Worm (Caenorhabditis elegans) whole organism, young adult: ENCODE data around the gene nsph-4.3.

ENCODE experiments used
- B0035.1 ChIP-seq: sonication (generic microtip); optimal IDR thresholded peaks from 2 replicates; lab custom pipeline; 2016; ENCODE audit warnings: missing genetic modification characterization, mild to moderate bottlenecking, missing compliant biosample characterization, missing genotype, missing genetic modification reagents
- F22D6.2 ChIP-seq: sonication (generic microtip); optimal IDR thresholded peaks from 2 replicates; lab custom pipeline; 2016; ENCODE audit warnings: mild to moderate bottlenecking, missing genetic modification characterization, missing compliant biosample characterization
- F23B12.7 ChIP-seq: sonication (generic microtip); optimal IDR thresholded peaks from 2 replicates; lab custom pipeline; 2017; ENCODE audit warnings: missing genetic modification characterization, mild to moderate bottlenecking, missing compliant biosample characterization, antibody characterized with exemption, moderate library complexity; ENCODE audit not compliant: insufficient read depth
- F33H1.4 ChIP-seq: fragments of 200-800 bp; sonication (Bioruptor generic); IDR thresholded peaks from 2 replicates; pipeline ENCODE4 v1.3.6; 2022; ENCODE audit warnings: missing genetic modification reagents, missing genetic modification characterization, missing compliant biosample characterization
- F39B2.1 ChIP-seq: fragments of 200-800 bp; sonication (Bioruptor generic); IDR thresholded peaks from 2 replicates; pipeline ENCODE4 v1.3.6; 2022; ENCODE audit warnings: missing genetic modification reagents, missing genetic modification characterization, missing compliant biosample characterization
- F57C9.4 ChIP-seq: sonication (generic microtip); optimal IDR thresholded peaks from 2 replicates; lab custom pipeline; 2017; ENCODE audit warnings: mild to moderate bottlenecking, missing genetic modification characterization, missing compliant biosample characterization
- K11D2.4 ChIP-seq: fragments of 200-800 bp; sonication (Bioruptor generic); IDR thresholded peaks from 2 replicates; pipeline ENCODE4 v1.3.6; 2022; ENCODE audit warnings: missing genetic modification reagents, missing genetic modification characterization, missing compliant biosample characterization
- Y95B8A.8 ChIP-seq: fragments of 200-800 bp; sonication (Bioruptor generic); IDR thresholded peaks from 2 replicates; pipeline ENCODE4 v1.3.6; 2022; ENCODE audit warnings: missing genetic modification reagents, missing genetic modification characterization, missing compliant biosample characterization
- athp-1 ChIP-seq: sonication (generic microtip); optimal IDR thresholded peaks from 2 replicates; lab custom pipeline; 2017; ENCODE audit warnings: mild to moderate bottlenecking, missing genetic modification characterization, missing compliant biosample characterization
- bed-1 ChIP-seq: fragments of 200-800 bp; sonication (Bioruptor generic); IDR thresholded peaks from 2 replicates; pipeline ENCODE4 v1.3.6; 2022; ENCODE audit warnings: missing genetic modification reagents, missing genetic modification characterization, missing compliant biosample characterization
- ccch-3 ChIP-seq: fragments of 200-800 bp; sonication (Bioruptor generic); optimal IDR thresholded peaks from 2 replicates; lab custom pipeline; 2018; ENCODE audit warnings: mild to moderate bottlenecking, missing genetic modification characterization, missing compliant biosample characterization
- cebp-1 ChIP-seq, 2 experiments: fragments of 200-800 bp in 1 of 2; sonication (Bioruptor generic) in 1 of 2; sonication (generic microtip) in 1 of 2; IDR thresholded peaks in 1 of 2; optimal IDR thresholded peaks in 1 of 2; 2 replicates each; pipeline versions ENCODE4 v1.3.6 to Lab custom; 2017 to 2022; ENCODE audit warnings: missing compliant biosample characterization in 2 of 2, missing genetic modification characterization in 2 of 2, mild to moderate bottlenecking in 1 of 2, missing genetic modification reagents in 1 of 2, moderate library complexity in 1 of 2
- ceh-40 ChIP-seq: fragments of 200-800 bp; sonication (Bioruptor generic); IDR thresholded peaks from 2 replicates; pipeline ENCODE4 v1.3.6; 2022; ENCODE audit warnings: missing genetic modification characterization, missing compliant biosample characterization
- die-1 ChIP-seq: sonication (generic microtip); optimal IDR thresholded peaks from 2 replicates; lab custom pipeline; 2016; ENCODE audit warnings: missing genotype, mild to moderate bottlenecking, missing genetic modification characterization, missing compliant biosample characterization
- dpl-1 ChIP-seq: fragments of 150-350 bp; optimal IDR thresholded peaks from 2 replicates; lab custom pipeline; 2014; ENCODE audit warnings: missing biosample characterization, missing genetic modification reagents, missing genetic modification characterization
- efl-1 ChIP-seq: fragments of 150-350 bp; optimal IDR thresholded peaks from 2 replicates; lab custom pipeline; 2014; ENCODE audit warnings: missing biosample characterization, missing genetic modification reagents, missing genetic modification characterization
- ets-4 ChIP-seq: fragments of 200-800 bp; sonication (Bioruptor generic); optimal IDR thresholded peaks from 2 replicates; lab custom pipeline; 2018; ENCODE audit warnings: mild to moderate bottlenecking, missing genetic modification characterization, missing compliant biosample characterization
- him-1 ChIP-seq: sonication (generic microtip); optimal IDR thresholded peaks from 2 replicates; lab custom pipeline; 2016; ENCODE audit warnings: missing genotype, missing genetic modification reagents, missing genetic modification characterization, missing compliant biosample characterization
- hlh-12 ChIP-seq: sonication (generic microtip); optimal IDR thresholded peaks from 2 replicates; lab custom pipeline; 2016; ENCODE audit warnings: missing genetic modification characterization, missing compliant biosample characterization
- hlh-26 ChIP-seq: fragments of 200-800 bp; sonication (Bioruptor generic); conservative IDR thresholded peaks from 2 replicates; pipeline ENCODE4 v1.3.6; 2022; ENCODE audit warnings: missing genetic modification reagents, missing genetic modification characterization, missing compliant biosample characterization
- lag-1 ChIP-seq: fragments of 200-800 bp; sonication (Bioruptor generic); IDR thresholded peaks from 2 replicates; pipeline ENCODE4 v1.3.6; 2022; ENCODE audit warnings: missing genetic modification reagents, missing genetic modification characterization, missing compliant biosample characterization
- let-526 ChIP-seq: fragments of 200-800 bp; sonication (Bioruptor generic); IDR thresholded peaks from 2 replicates; pipeline ENCODE4 v1.3.6; 2022; ENCODE audit warnings: missing genetic modification reagents, missing genetic modification characterization, missing compliant biosample characterization
- let-607 ChIP-seq, 2 experiments: fragments of 200-800 bp in 1 of 2; sonication (Bioruptor generic) in 1 of 2; sonication (generic microtip) in 1 of 2; optimal IDR thresholded peaks; 2 replicates each; lab custom pipeline; 2016 to 2018; ENCODE audit warnings: mild to moderate bottlenecking in 2 of 2, missing compliant biosample characterization in 2 of 2, missing genetic modification characterization in 2 of 2, moderate library complexity in 2 of 2, missing genotype in 1 of 2
- lin-35 ChIP-seq, 3 experiments: fragments of 150-350 bp in 2 of 3; sonication (generic microtip) in 1 of 3; optimal IDR thresholded peaks; 2 replicates each; lab custom pipeline; 2014 to 2018; ENCODE audit warnings: missing biosample characterization in 3 of 3, missing genetic modification characterization in 3 of 3, missing genetic modification reagents in 3 of 3
- lin-40 ChIP-seq: sonication (generic microtip); optimal IDR thresholded peaks from 2 replicates; lab custom pipeline; 2016; ENCODE audit warnings: missing genetic modification characterization, mild to moderate bottlenecking, missing compliant biosample characterization, missing genotype, missing genetic modification reagents
- madf-10 ChIP-seq: sonication (generic microtip); optimal IDR thresholded peaks from 2 replicates; lab custom pipeline; 2016; ENCODE audit warnings: mild to moderate bottlenecking, missing genetic modification characterization, missing compliant biosample characterization
- madf-3 ChIP-seq: fragments of 200-800 bp; sonication (Bioruptor generic); IDR thresholded peaks from 2 replicates; pipeline ENCODE4 v1.3.6; 2022; ENCODE audit warnings: missing genetic modification reagents, missing genetic modification characterization, missing compliant biosample characterization
- madf-8 ChIP-seq: fragments of 200-800 bp; sonication (Bioruptor generic); conservative IDR thresholded peaks from 2 replicates; pipeline ENCODE4 v1.3.6; 2022; ENCODE audit warnings: missing genetic modification reagents, missing genetic modification characterization, missing compliant biosample characterization
- mes-4 ChIP-seq: sonication (generic microtip); optimal IDR thresholded peaks from 2 replicates; lab custom pipeline; 2016; ENCODE audit warnings: missing genotype, missing genetic modification characterization, missing compliant biosample characterization
- nfya-1 ChIP-seq: sonication (generic microtip); optimal IDR thresholded peaks from 2 replicates; lab custom pipeline; 2017; ENCODE audit warnings: antibody characterized with exemption, missing compliant biosample characterization, missing genetic modification characterization, borderline replicate concordance; ENCODE audit not compliant: insufficient read depth
- nfya-2 ChIP-seq: fragments of 200-800 bp; sonication (Bioruptor generic); IDR thresholded peaks from 2 replicates; pipeline ENCODE4 v1.3.6; 2022; ENCODE audit warnings: missing genetic modification reagents, missing genetic modification characterization, missing compliant biosample characterization
- nfyb-1 ChIP-seq: fragments of 200-800 bp; sonication (Bioruptor generic); IDR thresholded peaks from 2 replicates; pipeline ENCODE4 v1.3.6; 2022; ENCODE audit warnings: missing genetic modification reagents, missing genetic modification characterization, missing compliant biosample characterization
- nhr-27 ChIP-seq: fragments of 200-800 bp; sonication (Bioruptor generic); optimal IDR thresholded peaks from 2 replicates; lab custom pipeline; 2018; ENCODE audit warnings: mild to moderate bottlenecking, missing genetic modification characterization, moderate library complexity, missing compliant biosample characterization
- nhr-80 ChIP-seq: sonication (generic microtip); optimal IDR thresholded peaks from 2 replicates; lab custom pipeline; 2016; ENCODE audit warnings: missing genetic modification characterization, missing compliant biosample characterization
- nhr-90 ChIP-seq: sonication (generic microtip); optimal IDR thresholded peaks from 2 replicates; lab custom pipeline; 2016; ENCODE audit warnings: missing genotype, mild to moderate bottlenecking, missing genetic modification characterization, missing compliant biosample characterization
- rpc-1 ChIP-seq, 2 experiments: fragments of 150-350 bp in 1 of 2; sonication (generic microtip) in 1 of 2; optimal IDR thresholded peaks; 2 replicates each; lab custom pipeline; 2014 to 2018; ENCODE audit warnings: missing biosample characterization in 1 of 2, missing genetic modification characterization in 1 of 2, missing genetic modification reagents in 1 of 2, missing genotype in 1 of 2
- sea-2 ChIP-seq: fragments of 200-800 bp; sonication (Bioruptor generic); IDR thresholded peaks from 2 replicates; pipeline ENCODE4 v1.3.6; 2022; ENCODE audit warnings: missing genetic modification characterization, missing compliant biosample characterization
- sptf-2 ChIP-seq: fragments of 200-800 bp; sonication (Bioruptor generic); optimal IDR thresholded peaks from 2 replicates; lab custom pipeline; 2018; ENCODE audit warnings: mild to moderate bottlenecking, missing genetic modification characterization, missing compliant biosample characterization
- tbp1 ChIP-seq: fragments of 200-800 bp; sonication (Bioruptor generic); optimal IDR thresholded peaks from 2 replicates; lab custom pipeline; 2018; ENCODE audit warnings: mild to moderate bottlenecking, missing genetic modification characterization, missing compliant biosample characterization
- unc-62 ChIP-seq: fragments of 150-350 bp; optimal IDR thresholded peaks from 2 replicates; lab custom pipeline; 2014; ENCODE audit warnings: missing biosample characterization, missing genetic modification reagents, missing genetic modification characterization
- zfh-2 ChIP-seq: fragments of 200-800 bp; sonication (Bioruptor generic); conservative IDR thresholded peaks from 2 replicates; pipeline ENCODE4 v1.3.6; 2022; ENCODE audit warnings: missing genetic modification reagents, missing genetic modification characterization, missing compliant biosample characterization
- zim-3 ChIP-seq: sonication (generic microtip); optimal IDR thresholded peaks from 2 replicates; lab custom pipeline; 2017; ENCODE audit warnings: mild to moderate bottlenecking, missing genetic modification characterization, moderate library complexity, missing compliant biosample characterization
- ztf-22 ChIP-seq: fragments of 200-800 bp; sonication (Bioruptor generic); optimal IDR thresholded peaks from 2 replicates; lab custom pipeline; 2018; ENCODE audit warnings: mild to moderate bottlenecking, missing genetic modification characterization, moderate library complexity, missing compliant biosample characterization
- ztf-26 ChIP-seq: sonication (generic microtip); optimal IDR thresholded peaks from 2 replicates; lab custom pipeline; 2017; ENCODE audit warnings: missing genetic modification characterization, missing compliant biosample characterization
- ztf-3 ChIP-seq: fragments of 200-800 bp; sonication (Bioruptor generic); optimal IDR thresholded peaks from 2 replicates; lab custom pipeline; 2018; ENCODE audit warnings: mild to moderate bottlenecking, missing genetic modification characterization, missing compliant biosample characterization

nsph-4.3 gene

ce11 chrIII:7579324-7579723, 29.7 kb downstream of the nsph-4.3 start, which contains the start of gene mfsd-6:
Gene mfsd-6, minus strand, starts transcription at chrIII:7579411.
- TF ChIP-seq him-1 (tag; lab: Kevin White, UChicago) (no peak), sptf-2 (no peak), cebp-1 (GFP tag; IDR thresholded peaks at IDR 0.05; lab: Robert Waterston, UW) (no peak), cebp-1 (tag; optimal IDR thresholded peaks at IDR 0.05; lab: Kevin White, UChicago) (peak; percentile 55), ztf-3 (GFP tag; lab: Kevin White, UChicago) (no peak)
- TF ChIP-seq, all 124 proteins: peak for 1

ce11 chrIII:7572781-7573400, 36.2 kb downstream of the nsph-4.3 start, which contains the start of the genes rpl-9 and lpd-7:
Gene rpl-9, minus strand, starts transcription at chrIII:7572831.
Gene lpd-7, plus strand, starts transcription at chrIII:7573350.
- TF ChIP-seq K11D2.4 (GFP tag; lab: Robert Waterston, UW) (no peak), ztf-26 (no peak), ceh-40 (GFP tag; lab: Robert Waterston, UW) (no peak; the same call in 1 of the 2 replicates), zfh-2 (no peak; the same call in 1 of the 2 replicates), mes-4 (tag; lab: Kevin White, UChicago) (no peak), hlh-12 (no peak), nhr-27 (tag; lab: Kevin White, UChicago) (no peak), lag-1 (no peak), let-607 (tag; optimal IDR thresholded peaks at IDR 0.05; lab: Kevin White, UChicago) (no peak), die-1 (tag; lab: Kevin White, UChicago) (no peak), tbp1 (peak; percentile 22), zim-3 (tag; lab: Kevin White, UChicago) (no peak), athp-1 (tag; lab: Kevin White, UChicago) (no peak), cebp-1 (GFP tag; IDR thresholded peaks at IDR 0.05; lab: Robert Waterston, UW) (no peak), cebp-1 (tag; optimal IDR thresholded peaks at IDR 0.05; lab: Kevin White, UChicago) (peak; percentile 72), nhr-90 (tag; lab: Kevin White, UChicago) (no peak), nhr-80 (tag; lab: Kevin White, UChicago) (peak; percentile 59), lin-35 (GFP tag; optimal IDR thresholded peaks at IDR 0.05; lab: Kevin White, UChicago) (peak in 1 of 3 experiments; percentile 29), madf-10 (tag; lab: Kevin White, UChicago) (peak; percentile 1), nfyb-1 (GFP tag; lab: Robert Waterston, UW) (no peak), B0035.1 (tag; lab: Kevin White, UChicago) (no peak), ccch-3 (GFP tag; lab: Kevin White, UChicago) (no peak), F23B12.7 (tag; lab: Kevin White, UChicago) (peak; percentile 75), efl-1 (GFP tag; lab: Kevin White, UChicago) (no peak), bed-1 (GFP tag; lab: Robert Waterston, UW) (no peak), let-526 (no peak), ets-4 (GFP tag; lab: Kevin White, UChicago) (no peak), rpc-1 (optimal IDR thresholded peaks at IDR 0.05; lab: Kevin White, UChicago) (no peak), rpc-1 (tag; optimal IDR thresholded peaks at IDR 0.05; lab: Kevin White, UChicago) (no peak), madf-3 (GFP tag; lab: Robert Waterston, UW) (peak; percentile 67; the same call in 1 of the 2 replicates), F33H1.4 (GFP tag; lab: Robert Waterston, UW) (peak; percentile 37; the same call in 1 of the 2 replicates), nfya-2 (no peak), ztf-22 (GFP tag; lab: Kevin White, UChicago) (no peak), unc-62 (GFP tag; lab: Kevin White, UChicago) (no peak), hlh-26 (GFP tag; lab: Robert Waterston, UW) (no peak), Y95B8A.8 (no peak), F57C9.4 (tag; lab: Kevin White, UChicago) (no peak), lin-40 (peak; percentile 40), F22D6.2 (tag; lab: Kevin White, UChicago) (no peak), sea-2 (no peak), nfya-1 (tag; lab: Kevin White, UChicago) (no peak), him-1 (tag; lab: Kevin White, UChicago) (no peak), madf-8 (no peak), F39B2.1 (GFP tag; lab: Robert Waterston, UW) (no peak), dpl-1 (peak; percentile 41)
